Worm (Caenorhabditis elegans): ENCODE measurements around the gene soap-1.

DNA sequence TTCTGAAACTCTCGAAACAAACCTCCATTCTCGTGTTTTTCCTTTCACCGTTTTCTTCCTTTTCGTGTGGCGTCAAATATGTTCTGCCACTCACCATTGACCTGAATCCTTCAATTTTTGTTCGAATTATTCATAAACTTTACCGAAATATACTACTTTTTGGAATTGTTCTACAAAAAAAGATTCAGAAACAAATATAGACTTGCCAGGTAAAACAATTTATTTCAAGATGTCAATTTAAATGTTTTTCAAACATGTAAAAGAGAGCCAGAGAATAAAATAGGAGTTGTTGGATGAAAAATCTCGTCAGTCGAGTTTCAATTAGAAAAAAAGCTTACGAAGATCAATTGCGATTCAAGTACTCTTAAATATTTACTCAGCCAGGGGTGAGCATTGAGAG is 21.1 kb downstream of the soap-1 start, which contains the start of gene F09G2.8:
- TF ChIP-seq xnd-1 (tag; optimal IDR thresholded peaks at IDR 0.05) (no peak), fkh-3 (tag; optimal IDR thresholded peaks at IDR 0.05) (no peak), snpc-1.1 (tag; optimal IDR thresholded peaks at IDR 0.05; ENCODE audit: insufficient read depth) (no peak), F37B4.10 (GFP tag; IDR thresholded peaks at IDR 0.05) (no peak), nfya-1 (tag; optimal IDR thresholded peaks at IDR 0.05; ENCODE audit: borderline replicate concordance, insufficient read depth) (no peak), T07F8.4 (tag; optimal IDR thresholded peaks at IDR 0.05) (no peak), ceh-79 (tag; optimal IDR thresholded peaks at IDR 0.05) (no peak)
